Worm (Caenorhabditis elegans) whole organism, L4/young adult: Measurements from ENCODE around the gene catp-8.
A peak's percentile ranks its signal among the peaks of the same experiment; 100 is the strongest.

ENCODE experiments used
- W03F9.2 ChIP-seq: fragments of 150-350 bp; optimal IDR thresholded peaks from 2 replicates; lab custom pipeline; 2014; ENCODE audit warnings: missing biosample characterization, missing genetic modification characterization
- dao-5 ChIP-seq: sonication (generic microtip); optimal IDR thresholded peaks from 2 replicates; lab custom pipeline; 2016; ENCODE audit warnings: missing genotype, missing genetic modification characterization, moderate library complexity, missing compliant biosample characterization
- him-1 ChIP-seq: sonication (generic microtip); optimal IDR thresholded peaks from 2 replicates; lab custom pipeline; 2016; ENCODE audit warnings: missing genotype, missing genetic modification reagents, missing genetic modification characterization, missing compliant biosample characterization

catp-8 gene

ce11 chrIV:11493899-11494298 is 14.8 kb upstream of the catp-8 start:
- no peak for TF ChIP-seq him-1 (tag; lab: Kevin White, UChicago)
- no peak for TF ChIP-seq W03F9.2 (tag; lab: Kevin White, UChicago)
- no peak for TF ChIP-seq dao-5 (tag; lab: Kevin White, UChicago)

- TF ChIP-seq W03F9.2 (tag; lab: Kevin White, UChicago) (no peak), him-1 (tag; lab: Kevin White, UChicago) (no peak)
Measured at ce11 chrIV:11492345-11492744, 13.3 kb upstream of the catp-8 start.

DNA sequence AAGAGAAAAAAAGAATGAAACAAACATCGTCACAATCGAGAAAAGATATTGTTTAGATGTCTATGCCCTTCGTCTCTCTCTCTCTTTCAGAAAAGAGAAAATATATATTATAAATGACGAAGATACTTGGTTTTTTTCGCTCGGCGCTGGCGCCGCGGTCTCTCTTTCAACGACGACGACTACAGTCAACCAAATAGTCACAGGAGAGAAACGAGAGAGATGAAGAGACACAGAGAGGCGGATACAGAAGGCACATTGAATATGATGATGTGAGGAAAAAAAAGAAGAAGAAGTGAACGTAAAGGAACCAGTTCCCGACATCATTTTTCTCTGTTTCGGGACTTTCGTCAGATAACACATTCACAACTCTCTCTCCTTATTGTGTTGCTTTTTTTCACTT is 12.4 kb upstream of the catp-8 start:
- no peak for TF ChIP-seq W03F9.2 (tag; lab: Kevin White, UChicago)
- TF ChIP-seq him-1 (tag; lab: Kevin White, UChicago) = no peak
- TF ChIP-seq dao-5 (tag; lab: Kevin White, UChicago) = no peak

DNA sequence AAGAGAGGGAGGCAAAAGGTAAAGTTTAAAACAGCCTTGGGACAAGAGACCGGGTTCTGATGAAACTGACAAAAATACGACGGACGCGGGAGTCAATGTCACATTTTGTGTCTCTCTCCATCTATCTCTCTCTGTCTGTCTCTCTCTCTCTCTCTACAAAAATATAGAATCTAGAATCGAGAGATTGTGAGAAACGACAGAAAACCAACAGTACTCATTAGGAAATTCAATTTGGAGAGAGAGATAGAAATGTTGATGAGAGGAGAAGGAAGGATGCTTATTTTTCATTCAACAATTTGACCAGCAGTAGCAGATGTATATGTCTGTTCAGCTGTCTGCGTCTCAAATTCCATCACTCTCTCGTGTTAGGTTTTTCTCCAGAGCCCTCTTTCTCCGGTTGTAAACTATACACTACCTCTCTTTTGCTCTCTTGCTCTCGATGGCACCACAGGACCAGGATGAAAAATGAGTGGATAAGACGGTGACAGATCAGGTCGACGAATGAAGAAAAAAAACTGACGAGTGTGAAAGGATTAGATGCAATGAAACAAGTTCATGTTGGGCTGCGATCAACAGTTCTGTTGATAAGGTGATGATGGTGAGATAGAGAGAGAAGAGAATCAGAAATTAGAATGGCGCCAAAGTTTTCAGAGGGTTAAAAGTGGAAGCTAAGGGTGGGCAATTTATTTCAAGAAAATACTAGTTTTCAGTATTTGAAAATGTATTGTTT is 10.7 kb upstream of the catp-8 start:
- no peak for TF ChIP-seq him-1 (tag; lab: Kevin White, UChicago)
- peak; percentile 7 for TF ChIP-seq W03F9.2 (tag; lab: Kevin White, UChicago)
- no peak for TF ChIP-seq dao-5 (tag; lab: Kevin White, UChicago)

ce11 chrIV:11489077-11489476 is 10.0 kb upstream of the catp-8 start:
- TF ChIP-seq dao-5 (tag; lab: Kevin White, UChicago) (no peak), W03F9.2 (tag; lab: Kevin White, UChicago) (no peak), him-1 (tag; lab: Kevin White, UChicago) (no peak)

- no peak for TF ChIP-seq him-1 (tag; lab: Kevin White, UChicago)
- TF ChIP-seq dao-5 (tag; lab: Kevin White, UChicago) = no peak
- no peak for TF ChIP-seq W03F9.2 (tag; lab: Kevin White, UChicago)
Measured at ce11 chrIV:11487889-11488556, 9.0 kb upstream of the catp-8 start.

ce11 chrIV:11486859-11487258 is 7.8 kb upstream of the catp-8 start:
- TF ChIP-seq dao-5 (tag; lab: Kevin White, UChicago) = no peak
- TF ChIP-seq him-1 (tag; lab: Kevin White, UChicago) = no peak
- no peak for TF ChIP-seq W03F9.2 (tag; lab: Kevin White, UChicago)

DNA sequence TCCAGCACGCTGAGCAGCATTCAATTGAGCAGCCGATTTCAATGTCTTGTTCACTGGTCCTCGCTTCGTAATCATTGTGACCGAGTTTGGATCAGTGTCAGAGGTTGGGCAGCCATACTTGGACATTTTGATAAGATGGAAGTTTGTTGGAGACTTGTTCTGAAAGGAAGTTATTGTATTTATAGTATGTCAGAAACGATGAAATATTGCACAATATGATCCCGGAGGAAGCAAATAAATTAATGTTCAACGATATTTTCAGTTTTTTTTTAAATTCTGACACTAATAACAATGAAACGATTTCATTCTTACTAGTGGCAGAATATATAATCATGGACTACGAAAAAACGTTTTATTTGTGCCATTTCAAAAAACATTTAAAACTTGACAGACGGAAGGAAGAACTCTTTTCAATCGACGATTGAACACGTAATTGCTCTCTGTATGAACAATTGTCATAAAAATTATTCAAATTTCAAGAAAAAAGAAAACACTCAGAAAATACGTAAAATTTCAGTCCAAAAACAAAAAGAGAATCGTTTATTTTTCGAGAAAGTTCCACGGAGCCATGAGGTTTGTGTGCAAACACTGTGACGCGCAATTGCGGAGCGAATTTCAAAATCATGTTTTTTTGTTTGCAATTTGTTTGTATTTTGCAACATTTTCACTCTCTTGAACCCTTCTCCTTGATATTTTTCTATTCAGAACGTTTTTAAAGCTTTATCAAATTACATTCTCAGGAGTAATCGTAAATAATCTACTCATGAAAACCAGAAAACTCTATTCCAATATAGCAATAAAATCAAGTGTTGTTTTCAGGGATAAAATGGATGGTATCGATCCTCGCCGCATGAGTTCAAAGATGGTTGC is 1.2 kb upstream of the catp-8 start, which contains the start of the genes mbf-1 and nse-4:
Gene mbf-1, minus strand, starts transcription at position 343 of the 870 bp plus-strand sequence.
Gene nse-4, plus strand, starts transcription at position 820 of the 870 bp plus-strand sequence.
- TF ChIP-seq W03F9.2 (tag; lab: Kevin White, UChicago) = peak; percentile 95
- no peak for TF ChIP-seq him-1 (tag; lab: Kevin White, UChicago)

DNA sequence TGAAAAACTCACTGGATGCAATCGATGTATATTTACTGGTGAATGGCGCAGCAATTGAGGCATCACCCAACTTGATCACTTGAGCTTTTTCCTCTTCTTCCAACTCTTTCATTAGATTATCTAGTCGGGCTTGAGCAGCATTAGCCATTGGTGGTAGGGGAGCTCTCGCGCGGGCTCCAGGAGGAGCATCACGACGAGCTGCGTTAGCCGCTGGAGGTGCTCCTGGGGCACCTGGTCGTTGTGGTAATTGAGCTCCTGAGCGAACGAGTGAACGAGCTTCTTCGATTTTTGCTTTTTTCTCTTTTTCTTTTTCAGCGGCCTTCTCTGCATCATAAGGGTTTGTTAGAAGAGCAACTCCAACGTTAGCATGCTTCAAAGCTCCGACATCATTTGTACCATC is 4.0 kb downstream of the catp-8 start:
- no peak for TF ChIP-seq dao-5 (tag; lab: Kevin White, UChicago)
- TF ChIP-seq him-1 (tag; lab: Kevin White, UChicago) = no peak
- no peak for TF ChIP-seq W03F9.2 (tag; lab: Kevin White, UChicago)

DNA sequence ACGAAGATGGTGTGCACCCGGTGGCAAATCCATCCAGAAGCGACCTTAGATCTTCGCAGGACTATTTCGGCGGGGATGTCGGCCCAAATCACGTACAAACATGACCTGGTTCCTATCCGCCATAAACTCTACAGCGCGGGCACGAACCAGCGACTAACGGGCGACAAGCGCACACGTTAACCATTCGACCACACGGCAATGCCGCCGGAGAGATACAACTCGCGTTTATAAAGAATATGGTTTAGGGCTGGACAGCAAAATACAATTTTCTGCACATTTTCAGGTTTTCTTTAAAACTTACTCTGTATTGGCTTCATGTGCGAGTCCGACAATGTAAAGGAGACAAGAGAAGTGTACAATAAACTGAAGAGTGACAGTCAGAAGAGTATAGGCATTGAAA is 5.0 kb downstream of the catp-8 start:
- TF ChIP-seq him-1 (tag; lab: Kevin White, UChicago) = peak; percentile 81
- peak; percentile 56 for TF ChIP-seq W03F9.2 (tag; lab: Kevin White, UChicago)
- TF ChIP-seq dao-5 (tag; lab: Kevin White, UChicago) = peak; percentile 91

- no peak for TF ChIP-seq him-1 (tag; lab: Kevin White, UChicago)
- no peak for TF ChIP-seq dao-5 (tag; lab: Kevin White, UChicago)
- no peak for TF ChIP-seq W03F9.2 (tag; lab: Kevin White, UChicago)
Measured at ce11 chrIV:11472023-11472422, 7.0 kb downstream of the catp-8 start.

DNA sequence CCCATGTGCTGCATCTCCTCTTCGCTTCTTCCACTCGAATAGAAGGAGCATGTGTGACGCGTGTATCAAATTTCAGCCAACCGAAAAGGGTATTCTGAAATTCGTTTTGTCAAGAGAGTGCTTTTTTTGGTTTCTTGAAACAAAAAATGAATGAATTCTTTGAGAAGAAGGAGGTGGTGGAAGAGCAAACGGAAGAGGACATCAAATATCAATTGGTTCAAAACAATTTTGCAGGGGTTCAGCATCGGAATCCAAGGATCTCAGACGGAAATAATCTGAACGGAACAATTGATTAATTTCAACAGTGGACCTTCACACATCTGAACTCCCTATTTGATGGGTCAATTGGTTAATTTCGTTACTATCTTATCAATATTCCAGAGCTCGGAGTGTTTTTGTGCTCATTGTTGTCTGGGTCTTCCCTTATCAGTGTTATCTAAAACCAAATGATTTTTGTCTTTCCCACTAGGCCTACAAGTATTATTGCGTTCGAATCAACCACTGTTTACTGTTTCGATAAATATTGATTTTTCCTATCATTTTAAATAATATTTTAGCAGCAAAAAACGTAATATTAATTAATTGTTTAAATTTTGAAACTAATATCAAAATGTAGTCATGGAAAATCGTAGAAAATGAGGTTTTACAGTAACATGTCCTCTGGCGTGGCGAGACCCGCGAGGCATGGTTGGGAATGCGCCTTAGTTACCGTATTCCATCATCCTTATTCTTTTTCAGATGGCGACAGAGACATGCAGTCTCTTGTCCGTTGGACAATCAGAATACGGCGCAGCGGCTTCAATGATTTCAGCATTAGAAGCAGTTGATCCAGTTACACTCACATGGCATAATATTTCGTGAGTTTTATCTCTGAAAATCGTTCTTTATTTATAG is 9.1 kb downstream of the catp-8 start, which contains the start of the genes C10C6.13 and wht-2:
Gene C10C6.13, minus strand, starts transcription at position 51 of the 894 bp plus-strand sequence.
Gene wht-2, plus strand, starts transcription at position 739 of the 894 bp plus-strand sequence.
- no peak for TF ChIP-seq dao-5 (tag; lab: Kevin White, UChicago)
- no peak for TF ChIP-seq W03F9.2 (tag; lab: Kevin White, UChicago)
- TF ChIP-seq him-1 (tag; lab: Kevin White, UChicago) = no peak
